Fruit fly (Drosophila melanogaster): ENCODE data around the gene CG5112.

The CG5112 gene

dm6 chr3R:25453150-25453680, 38.0 kb upstream of the CG5112 start (continued):
- peak; percentile 64 for TF ChIP-seq CG6813 (GFP tag; optimal IDR thresholded peaks at IDR 0.05)
- TF ChIP-seq maf-S (GFP tag; optimal IDR thresholded peaks at IDR 0.05) = peak; percentile 21
- TF ChIP-seq Atf6 (GFP tag; IDR thresholded peaks at IDR 0.05) = peak; percentile 28; the same call in 1 of the 2 replicates
- peak; percentile 29 for TF ChIP-seq ac (GFP tag; optimal IDR thresholded peaks at IDR 0.05)
- no peak for TF ChIP-seq br (optimal IDR thresholded peaks at IDR 0.05)
- TF ChIP-seq CG17361 (GFP tag; IDR thresholded peaks at IDR 0.05) = 0 out of 3 replicates have a peak, but pooled peaks have one; percentile 35
- peak; percentile 18 for TF ChIP-seq CG12104 (GFP tag; optimal IDR thresholded peaks at IDR 0.05)
- no peak for TF ChIP-seq gro (GFP tag; optimal IDR thresholded peaks at IDR 0.05)
- no peak for TF ChIP-seq Dad (GFP tag; optimal IDR thresholded peaks at IDR 0.05)
- TF ChIP-seq E2f1 (GFP tag; IDR thresholded peaks at IDR 0.05) = peak; percentile 10; the same call in 1 of the 2 replicates
- TF ChIP-seq pfk (GFP tag; optimal IDR thresholded peaks at IDR 0.05) = peak; percentile 6
- peak; percentile 26; the same call in 1 of the 2 replicates for TF ChIP-seq CG14014 (GFP tag; IDR thresholded peaks at IDR 0.05)
- peak; percentile 19 for TF ChIP-seq da (GFP tag; optimal IDR thresholded peaks at IDR 0.05)
- no peak for TF ChIP-seq zen (tag; optimal IDR thresholded peaks at IDR 0.05)
- TF ChIP-seq sug (tag; optimal IDR thresholded peaks at IDR 0.05) = peak; percentile 67
- peak; percentile 71 for TF ChIP-seq Fer1 (GFP tag; optimal IDR thresholded peaks at IDR 0.05)
- peak in 1 of 2 experiments; percentile 51 for TF ChIP-seq Hr51 (GFP tag; optimal IDR thresholded peaks at IDR 0.05)
- peak; percentile 62 for TF ChIP-seq CG12299 (tag; optimal IDR thresholded peaks at IDR 0.05)
- peak; percentile 83 for TF ChIP-seq CG15696 (tag; optimal IDR thresholded peaks at IDR 0.05)
- TF ChIP-seq caup (GFP tag; optimal IDR thresholded peaks at IDR 0.05; ENCODE audit: severe bottlenecking) = peak; percentile 56
- peak; percentile 50 for TF ChIP-seq CG1603 (tag; optimal IDR thresholded peaks at IDR 0.05)
- TF ChIP-seq CG14710 (tag; optimal IDR thresholded peaks at IDR 0.05) = peak; percentile 68
- peak; percentile 73 for TF ChIP-seq CG10209 (GFP tag; optimal IDR thresholded peaks at IDR 0.05)
- TF ChIP-seq sens (GFP tag) = peak; percentile 92
- TF ChIP-seq tap (tag; optimal IDR thresholded peaks at IDR 0.05) = peak; percentile 47
- TF ChIP-seq CG9727 (GFP tag; optimal IDR thresholded peaks at IDR 0.05) = peak; percentile 74
- TF ChIP-seq tio (GFP tag; optimal IDR thresholded peaks at IDR 0.05) = no peak
- peak; percentile 47 for TF ChIP-seq Nf-YB (GFP tag; optimal IDR thresholded peaks at IDR 0.05)
- TF ChIP-seq lab (GFP tag; optimal IDR thresholded peaks at IDR 0.05) = peak; percentile 76
- peak; percentile 19 for TF ChIP-seq CG13123 (GFP tag; optimal IDR thresholded peaks at IDR 0.05)
- peak; percentile 53 for TF ChIP-seq CG6254 (GFP tag; optimal IDR thresholded peaks at IDR 0.05)
- peak; percentile 23 for TF ChIP-seq CG14965 (GFP tag; optimal IDR thresholded peaks at IDR 0.05; ENCODE audit: borderline replicate concordance)
- peak; percentile 28 for TF ChIP-seq CG10431 (GFP tag; optimal IDR thresholded peaks at IDR 0.05)
- TF ChIP-seq CG1024 (GFP tag; IDR thresholded peaks at IDR 0.05) = 0 out of 2 replicates have a peak, but pooled peaks have one; percentile 16
- peak; percentile 55 for TF ChIP-seq fd3F (GFP tag; optimal IDR thresholded peaks at IDR 0.05)
- peak in 1 of 3 experiments; percentile 68 for TF ChIP-seq lola (GFP tag; optimal IDR thresholded peaks at IDR 0.05)
- TF ChIP-seq bab2 (GFP tag; optimal IDR thresholded peaks at IDR 0.05) = peak; percentile 21
- TF ChIP-seq dan (GFP tag; IDR thresholded peaks at IDR 0.05) = no peak
- TF ChIP-seq CG7745 (tag; optimal IDR thresholded peaks at IDR 0.05) = peak; percentile 70
- peak; percentile 86 for TF ChIP-seq CG17568 (GFP tag; optimal IDR thresholded peaks at IDR 0.05)
- TF ChIP-seq vvl (GFP tag; IDR thresholded peaks at IDR 0.05) = peak; percentile 22; the same call in 1 of the 2 replicates
- no peak for TF ChIP-seq hkb (optimal IDR thresholded peaks at IDR 0.05)
- peak; percentile 13 for TF ChIP-seq hkb (GFP tag; IDR thresholded peaks at IDR 0.05)
- peak; percentile 19; the same call in 1 of the 3 replicates for TF ChIP-seq CG11695 (GFP tag; IDR thresholded peaks at IDR 0.05)
- TF ChIP-seq CG18764 (GFP tag; optimal IDR thresholded peaks at IDR 0.05) = peak; percentile 26
- peak; percentile 18 for TF ChIP-seq CG34376 (GFP tag; optimal IDR thresholded peaks at IDR 0.05)
- TF ChIP-seq repo (GFP tag; optimal IDR thresholded peaks at IDR 0.05) = no peak
- TF ChIP-seq CG6854 (GFP tag; optimal IDR thresholded peaks at IDR 0.05) = peak; percentile 9
- no peak for TF ChIP-seq Ets97D (GFP tag; optimal IDR thresholded peaks at IDR 0.05)
